Worm (Caenorhabditis elegans) whole organism, L3 larva: ENCODE results near the gene K08D8.1.
"Not testable (repeated sequence)": the region's sequence is repeated elsewhere in the genome, so short reads cannot be mapped to it uniquely, and the experiment has no call there.

Experiments used
- ceh-16 ChIP-seq: sonication (generic microtip); optimal IDR thresholded peaks from 2 replicates; lab custom pipeline; 2017; ENCODE audit warnings: missing biosample characterization, missing genetic modification characterization
- ceh-28 ChIP-seq: fragments of 150-350 bp; optimal IDR thresholded peaks from 2 replicates; lab custom pipeline; 2014; ENCODE audit warnings: missing biosample characterization, missing genetic modification reagents, missing genetic modification characterization
- ceh-82 ChIP-seq: fragments of 150-350 bp; optimal IDR thresholded peaks from 2 replicates; lab custom pipeline; 2014; ENCODE audit warnings: missing biosample characterization, missing genetic modification characterization
- ceh-9 ChIP-seq: sonication (generic microtip); optimal IDR thresholded peaks from 2 replicates; lab custom pipeline; 2018; ENCODE audit warnings: missing biosample characterization, missing genetic modification characterization
- egl-27 ChIP-seq: sonication (generic microtip); optimal IDR thresholded peaks from 4 replicates; lab custom pipeline; 2017; ENCODE audit warnings: missing biosample characterization, missing genetic modification reagents, missing genetic modification characterization
- egl-5 ChIP-seq: fragments of 150-350 bp; optimal IDR thresholded peaks from 2 replicates; lab custom pipeline; 2017; ENCODE audit warnings: missing biosample characterization, missing genetic modification reagents, missing genetic modification characterization, inconsistent platforms
- elt-2 ChIP-seq: sonication (generic microtip); optimal IDR thresholded peaks from 2 replicates; lab custom pipeline; 2016; ENCODE audit warnings: missing genetic modification reagents, mild to moderate bottlenecking, missing genetic modification characterization, missing compliant biosample characterization
- elt-3 ChIP-seq, 3 experiments: fragments of 150-350 bp in 1 of 3; sonication (generic microtip) in 2 of 3; optimal IDR thresholded peaks; 2 replicates in 2 of 3; 4 replicates in 1 of 3; lab custom pipeline; 2014 to 2017; ENCODE audit warnings: missing biosample characterization in 3 of 3, missing genetic modification characterization in 3 of 3
- eor-1 ChIP-seq, 2 experiments: fragments of 150-350 bp; optimal IDR thresholded peaks; 2 replicates each; lab custom pipeline; 2014 to 2018; ENCODE audit warnings: missing biosample characterization in 2 of 2, missing genetic modification characterization in 2 of 2
- fkh-10 ChIP-seq: sonication (generic microtip); optimal IDR thresholded peaks from 2 replicates; lab custom pipeline; 2017; ENCODE audit warnings: missing biosample characterization, missing genetic modification reagents, missing genetic modification characterization
- fos-1 ChIP-seq: fragments of 150-350 bp; optimal IDR thresholded peaks from 2 replicates; lab custom pipeline; 2014; ENCODE audit warnings: missing biosample characterization, missing genetic modification characterization
- jun-1 ChIP-seq: fragments of 150-350 bp; optimal IDR thresholded peaks from 2 replicates; lab custom pipeline; 2014; ENCODE audit warnings: missing biosample characterization, missing genetic modification reagents, missing genetic modification characterization
- lin-39 ChIP-seq: fragments of 150-350 bp; optimal IDR thresholded peaks from 2 replicates; lab custom pipeline; 2018; ENCODE audit warnings: missing biosample characterization, missing genetic modification reagents, missing genetic modification characterization
- mml-1 ChIP-seq: fragments of 150-350 bp; sonication (generic microtip); optimal IDR thresholded peaks from 3 replicates; lab custom pipeline; 2014; ENCODE audit warnings: missing biosample characterization, missing genetic modification characterization
- nfya-1 ChIP-seq: sonication (generic microtip); optimal IDR thresholded peaks from 2 replicates; lab custom pipeline; 2017; ENCODE audit warnings: missing genetic modification characterization, mild to moderate bottlenecking, missing compliant biosample characterization, antibody characterized with exemption, moderate library complexity; ENCODE audit not compliant: insufficient read depth
- nhr-12 ChIP-seq: fragments of 150-350 bp; optimal IDR thresholded peaks from 2 replicates; lab custom pipeline; 2014; ENCODE audit warnings: missing biosample characterization, missing genetic modification characterization
- nhr-25 ChIP-seq: sonication (generic microtip); optimal IDR thresholded peaks from 2 replicates; lab custom pipeline; 2017; ENCODE audit warnings: missing biosample characterization, missing genetic modification characterization
- nhr-67 ChIP-seq: fragments of 150-350 bp; optimal IDR thresholded peaks from 2 replicates; lab custom pipeline; 2014; ENCODE audit warnings: missing biosample characterization, missing genetic modification characterization
- pha-4 ChIP-seq: fragments of 150-350 bp; optimal IDR thresholded peaks from 2 replicates; lab custom pipeline; 2014; ENCODE audit warnings: missing biosample characterization, missing genetic modification reagents, missing genetic modification characterization
- pqm-1 ChIP-seq: fragments of 150-350 bp; optimal IDR thresholded peaks from 2 replicates; lab custom pipeline; 2017; ENCODE audit warnings: missing biosample characterization, missing genetic modification characterization, inconsistent platforms
- sea-2 ChIP-seq: fragments of 150-350 bp; sonication (generic microtip); optimal IDR thresholded peaks from 4 replicates; lab custom pipeline; 2014; ENCODE audit warnings: missing biosample characterization, missing genetic modification reagents, missing genetic modification characterization
- snpc-4 ChIP-seq: fragments of 150-350 bp; optimal IDR thresholded peaks from 2 replicates; lab custom pipeline; 2014; ENCODE audit warnings: missing biosample characterization, missing genetic modification characterization
- unc-39 ChIP-seq: sonication (generic microtip); optimal IDR thresholded peaks from 4 replicates; lab custom pipeline; 2017; ENCODE audit warnings: missing biosample characterization, missing genetic modification characterization
- unc-62 ChIP-seq: fragments of 150-350 bp; sonication (generic microtip); optimal IDR thresholded peaks from 4 replicates; lab custom pipeline; 2014; ENCODE audit warnings: missing biosample characterization, missing genetic modification reagents, missing genetic modification characterization
- ztf-11 ChIP-seq: fragments of 150-350 bp; optimal IDR thresholded peaks from 2 replicates; lab custom pipeline; 2014; ENCODE audit warnings: missing biosample characterization, missing genetic modification characterization

K08D8.1 gene

DNA sequence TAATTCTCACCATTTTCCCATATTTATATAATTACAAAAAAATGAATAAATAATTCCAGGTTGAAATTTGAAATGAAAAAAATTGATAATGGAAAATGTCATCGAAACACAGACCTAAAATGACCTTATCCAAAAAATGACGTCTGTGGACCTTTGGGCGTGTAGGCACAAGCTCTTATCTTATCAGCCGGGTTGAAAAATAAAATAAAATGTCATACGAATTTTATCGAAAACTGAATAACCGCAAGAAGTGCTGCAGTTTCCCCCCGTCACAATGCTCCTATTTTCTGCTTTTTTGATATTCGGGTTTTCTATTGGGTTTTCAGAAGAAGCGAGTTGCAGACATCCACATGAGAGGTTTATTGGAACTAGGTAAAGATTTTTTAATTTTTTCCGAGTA lies 26.4 kb upstream of the K08D8.1 start, which contains the start of gene clec-186:
clec-186 (plus strand) TSS at position 226 of the 400 bp plus-strand sequence.
- TF ChIP-seq elt-2 (tag; lab: Kevin White, UChicago) (peak; percentile 96), ceh-16 (tag; lab: Kevin White, UChicago) (no peak), pqm-1 (peak; percentile 88), jun-1 (tag; lab: Kevin White, UChicago) (peak; percentile 11)

ce11 chrIV:12869383-12869782 lies 22.9 kb upstream of the K08D8.1 start:
- TF ChIP-seq elt-3 (tag; optimal IDR thresholded peaks at IDR 0.05; lab: Kevin White, UChicago) = no peak
- TF ChIP-seq pqm-1 = peak; percentile 21
- TF ChIP-seq mml-1 (tag; lab: Kevin White, UChicago) = no peak
- TF ChIP-seq snpc-4 (tag; lab: Kevin White, UChicago) = no peak
- no peak for TF ChIP-seq nhr-12 (tag; lab: Kevin White, UChicago)
- no peak for TF ChIP-seq nfya-1
- peak; percentile 71 for TF ChIP-seq elt-2 (tag; lab: Kevin White, UChicago)

- TF ChIP-seq elt-2 (tag; lab: Kevin White, UChicago) = peak; percentile 19
- no peak for TF ChIP-seq lin-39 (tag; lab: Kevin White, UChicago)
- peak; percentile 31 for TF ChIP-seq snpc-4 (tag; lab: Kevin White, UChicago)
- TF ChIP-seq, all 47 proteins: peak for 2
Measured at ce11 chrIV:12869812-12870211, 22.5 kb upstream of the K08D8.1 start.

- no peak for TF ChIP-seq eor-1 (tag; optimal IDR thresholded peaks at IDR 0.05; lab: Kevin White, UChicago)
- TF ChIP-seq elt-2 (tag; lab: Kevin White, UChicago) = peak; percentile 10
- TF ChIP-seq, all 47 proteins: peak for 1
Measured at ce11 chrIV:12870315-12870714, 22.0 kb upstream of the K08D8.1 start.

ce11 chrIV:12871445-12871947 lies 20.8 kb upstream of the K08D8.1 start, which contains the start of gene clec-187:
Gene clec-187, minus strand, starts transcription at chrIV:12871495.
- TF ChIP-seq elt-2 (tag; lab: Kevin White, UChicago) (peak; percentile 56), fos-1 (tag; lab: Kevin White, UChicago) (no peak), pha-4 (tag; lab: Kevin White, UChicago) (peak; percentile 3), nhr-67 (no peak)

- TF ChIP-seq sea-2 (GFP tag; lab: Kevin White, UChicago); nhr-25 (tag; lab: Kevin White, UChicago); nhr-12 (tag; lab: Kevin White, UChicago): not testable (repeated sequence)
- TF ChIP-seq, all 47 proteins: peak for 0; not testable (repeated sequence) for 47
Measured at ce11 chrIV:12875260-12875659, 17.0 kb upstream of the K08D8.1 start, which contains the start of gene ZK896.1. Gene ZK896.1, minus strand, starts transcription at chrIV:12875360.

- peak; percentile 62 for TF ChIP-seq elt-2 (tag; lab: Kevin White, UChicago)
- TF ChIP-seq fkh-10 = no peak
- TF ChIP-seq pqm-1 = peak; percentile 74
- TF ChIP-seq, all 47 proteins: peak for 2
Measured at ce11 chrIV:12876558-12876957, 15.7 kb upstream of the K08D8.1 start.

- peak; percentile 95 for TF ChIP-seq pqm-1
- peak; percentile 85 for TF ChIP-seq elt-2 (tag; lab: Kevin White, UChicago)
- TF ChIP-seq pha-4 (tag; lab: Kevin White, UChicago) = peak; percentile 79
- TF ChIP-seq ceh-28 (tag; lab: Kevin White, UChicago) = no peak
- no peak for TF ChIP-seq egl-27 (tag; lab: Kevin White, UChicago)
Measured at ce11 chrIV:12879557-12879956, 12.7 kb upstream of the K08D8.1 start, which contains the start of gene ZK896.5. Gene ZK896.5, minus strand, starts transcription at chrIV:12879645.

DNA sequence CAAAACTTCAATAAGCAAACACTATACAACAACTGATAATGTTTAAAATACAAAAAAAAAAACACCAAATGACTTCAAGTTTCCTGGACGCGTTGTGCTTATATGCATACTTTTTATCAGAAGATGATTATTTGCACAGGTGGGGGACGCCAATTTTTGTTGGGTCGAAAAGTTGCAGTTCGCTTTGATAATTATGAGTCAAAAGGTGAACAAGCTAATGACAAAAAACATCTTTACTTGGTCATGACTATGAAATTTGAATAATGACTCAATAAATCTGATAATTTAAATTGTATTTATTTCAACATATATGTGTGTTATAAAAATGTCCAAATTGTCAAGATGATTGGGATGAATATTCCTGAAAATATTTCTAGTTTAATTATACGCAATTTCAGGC lies 9.1 kb upstream of the K08D8.1 start, which contains the start of gene ZK896.4:
ZK896.4 (minus strand) TSS at position 101 of the 400 bp plus-strand sequence.
- TF ChIP-seq unc-62 (no peak), elt-2 (tag; lab: Kevin White, UChicago) (peak; percentile 26)

- no peak for TF ChIP-seq unc-39 (tag; lab: Kevin White, UChicago)
- no peak for TF ChIP-seq mml-1 (tag; lab: Kevin White, UChicago)
- TF ChIP-seq elt-2 (tag; lab: Kevin White, UChicago) = peak; percentile 13
- no peak for TF ChIP-seq ceh-9
- TF ChIP-seq ztf-11 (tag; lab: Kevin White, UChicago) = no peak
- TF ChIP-seq fkh-10 = no peak
- no peak for TF ChIP-seq ceh-82
- TF ChIP-seq egl-5 (tag; lab: Kevin White, UChicago) = no peak
Measured at ce11 chrIV:12886012-12886411, 6.3 kb upstream of the K08D8.1 start.
